Worm (Caenorhabditis elegans) whole organism, late embryonic: ENCODE results near the gene cyp-33C7.

Experiments
- C08G9.2 ChIP-seq: sonication (generic microtip); optimal IDR thresholded peaks from 2 replicates; lab custom pipeline; 2016; ENCODE audit warnings: mild to moderate bottlenecking, missing genetic modification characterization, moderate library complexity, missing compliant biosample characterization
- C38D4.7 ChIP-seq: fragments of 200-800 bp; sonication (Bioruptor generic); optimal IDR thresholded peaks from 2 replicates; lab custom pipeline; 2018; ENCODE audit warnings: mild to moderate bottlenecking, missing genetic modification characterization, moderate library complexity, missing compliant biosample characterization
- K02D7.2 ChIP-seq: sonication (generic microtip); optimal IDR thresholded peaks from 2 replicates; lab custom pipeline; 2017; ENCODE audit warnings: mild to moderate bottlenecking, missing genetic modification characterization, missing compliant biosample characterization
- K09A11.1 ChIP-seq: sonication (generic microtip); optimal IDR thresholded peaks from 2 replicates; lab custom pipeline; 2017; ENCODE audit warnings: antibody characterized with exemption, mild to moderate bottlenecking, missing genetic modification characterization, missing compliant biosample characterization; ENCODE audit not compliant: insufficient read depth
- ceh-14 ChIP-seq: sonication (generic microtip); optimal IDR thresholded peaks from 2 replicates; lab custom pipeline; 2016; ENCODE audit warnings: missing genotype, missing genetic modification characterization, missing compliant biosample characterization
- ceh-19 ChIP-seq: fragments of 200-800 bp; sonication (Bioruptor generic); optimal IDR thresholded peaks from 2 replicates; lab custom pipeline; 2018; ENCODE audit warnings: mild to moderate bottlenecking, missing genetic modification characterization, missing compliant biosample characterization
- ceh-2 ChIP-seq: sonication (generic microtip); optimal IDR thresholded peaks from 2 replicates; lab custom pipeline; 2016; ENCODE audit warnings: missing genotype, missing genetic modification characterization, missing compliant biosample characterization
- ceh-22 ChIP-seq: sonication (generic microtip); optimal IDR thresholded peaks from 2 replicates; lab custom pipeline; 2017; ENCODE audit warnings: missing biosample characterization, missing genetic modification characterization
- ceh-24 ChIP-seq: sonication (generic microtip); optimal IDR thresholded peaks from 2 replicates; lab custom pipeline; 2016; ENCODE audit warnings: mild to moderate bottlenecking, missing genetic modification characterization, missing compliant biosample characterization
- ceh-30 ChIP-seq: fragments of 150-350 bp; optimal IDR thresholded peaks from 2 replicates; lab custom pipeline; 2014; ENCODE audit warnings: missing biosample characterization, missing genetic modification characterization
- ceh-31 ChIP-seq: sonication (generic microtip); optimal IDR thresholded peaks from 2 replicates; lab custom pipeline; 2016; ENCODE audit warnings: missing genetic modification characterization, missing compliant biosample characterization
- ceh-34 ChIP-seq: sonication (generic microtip); optimal IDR thresholded peaks from 2 replicates; lab custom pipeline; 2016; ENCODE audit warnings: mild to moderate bottlenecking, missing genetic modification characterization, missing compliant biosample characterization
- ceh-6 ChIP-seq: fragments of 200-800 bp; sonication (Bioruptor generic); optimal IDR thresholded peaks from 2 replicates; lab custom pipeline; 2018; ENCODE audit warnings: mild to moderate bottlenecking, missing genetic modification characterization, missing compliant biosample characterization
- che-1 ChIP-seq: sonication (generic microtip); optimal IDR thresholded peaks from 2 replicates; lab custom pipeline; 2016; ENCODE audit warnings: mild to moderate bottlenecking, missing genetic modification characterization, missing compliant biosample characterization
- dve-1 ChIP-seq: sonication (generic microtip); optimal IDR thresholded peaks from 2 replicates; lab custom pipeline; 2017; ENCODE audit warnings: antibody characterized with exemption, mild to moderate bottlenecking, missing genetic modification characterization, missing compliant biosample characterization
- elt-4 ChIP-seq: sonication (generic microtip); optimal IDR thresholded peaks from 2 replicates; lab custom pipeline; 2016; ENCODE audit warnings: missing genetic modification characterization, missing compliant biosample characterization
- ets-4 ChIP-seq: sonication (generic microtip); optimal IDR thresholded peaks from 2 replicates; lab custom pipeline; 2016; ENCODE audit warnings: missing genetic modification characterization, missing compliant biosample characterization
- fax-1 ChIP-seq: sonication (generic microtip); optimal IDR thresholded peaks from 2 replicates; lab custom pipeline; 2016; ENCODE audit warnings: missing genotype, missing genetic modification characterization, missing compliant biosample characterization
- fkh-10 ChIP-seq: fragments of 150-350 bp; optimal IDR thresholded peaks from 2 replicates; lab custom pipeline; 2014; ENCODE audit warnings: missing biosample characterization, missing genetic modification reagents, missing genetic modification characterization
- fkh-6 ChIP-seq: sonication (generic microtip); optimal IDR thresholded peaks from 2 replicates; lab custom pipeline; 2016; ENCODE audit warnings: missing genetic modification characterization, missing compliant biosample characterization
- gmeb-2 ChIP-seq: sonication (generic microtip); optimal IDR thresholded peaks from 2 replicates; lab custom pipeline; 2016; ENCODE audit warnings: missing genetic modification characterization, inconsistent platforms, missing compliant biosample characterization
- hlh-13 ChIP-seq: fragments of 200-800 bp; sonication (Bioruptor generic); optimal IDR thresholded peaks from 2 replicates; lab custom pipeline; 2018; ENCODE audit warnings: mild to moderate bottlenecking, missing genetic modification characterization, missing compliant biosample characterization
- hlh-8 ChIP-seq: sonication (generic microtip); optimal IDR thresholded peaks from 2 replicates; lab custom pipeline; 2016; ENCODE audit warnings: missing genotype, missing genetic modification characterization, missing compliant biosample characterization
- mec-3 ChIP-seq: sonication (generic microtip); optimal IDR thresholded peaks from 2 replicates; lab custom pipeline; 2016; ENCODE audit warnings: borderline replicate concordance, missing genetic modification characterization, missing compliant biosample characterization
- nfya-1 ChIP-seq: sonication (generic microtip); optimal IDR thresholded peaks from 2 replicates; lab custom pipeline; 2017; ENCODE audit warnings: missing genetic modification characterization, mild to moderate bottlenecking, missing compliant biosample characterization, antibody characterized with exemption, moderate library complexity
- nhr-11 ChIP-seq: fragments of 150-350 bp; optimal IDR thresholded peaks from 2 replicates; lab custom pipeline; 2014; ENCODE audit warnings: missing biosample characterization, missing genetic modification characterization
- nhr-232 ChIP-seq: sonication (generic microtip); optimal IDR thresholded peaks from 2 replicates; lab custom pipeline; 2016; ENCODE audit warnings: missing genetic modification characterization, missing compliant biosample characterization
- npax-4 ChIP-seq: sonication (generic microtip); optimal IDR thresholded peaks from 2 replicates; lab custom pipeline; 2016; ENCODE audit warnings: missing genetic modification characterization, missing compliant biosample characterization
- odd-2 ChIP-seq: sonication (generic microtip); optimal IDR thresholded peaks from 2 replicates; lab custom pipeline; 2017; ENCODE audit warnings: antibody characterized with exemption, mild to moderate bottlenecking, missing genetic modification characterization, missing compliant biosample characterization
- pat-9 ChIP-seq: fragments of 200-800 bp; sonication (Bioruptor generic); optimal IDR thresholded peaks from 2 replicates; lab custom pipeline; 2018; ENCODE audit warnings: mild to moderate bottlenecking, missing genetic modification characterization, moderate library complexity, missing compliant biosample characterization
- pha-2 ChIP-seq: sonication (generic microtip); optimal IDR thresholded peaks from 2 replicates; lab custom pipeline; 2017; ENCODE audit warnings: mild to moderate bottlenecking, missing genetic modification characterization, missing compliant biosample characterization
- ref-2 ChIP-seq: sonication (generic microtip); optimal IDR thresholded peaks from 2 replicates; lab custom pipeline; 2016; ENCODE audit warnings: missing genetic modification characterization, missing compliant biosample characterization
- rnt-1 ChIP-seq: sonication (generic microtip); optimal IDR thresholded peaks from 2 replicates; lab custom pipeline; 2016; ENCODE audit warnings: missing genetic modification characterization, missing compliant biosample characterization
- sdc-2 ChIP-seq: sonication (generic microtip); optimal IDR thresholded peaks from 2 replicates; lab custom pipeline; 2016; ENCODE audit warnings: missing genotype, missing genetic modification characterization, missing compliant biosample characterization
- syd-9 ChIP-seq: sonication (generic microtip); optimal IDR thresholded peaks from 2 replicates; lab custom pipeline; 2016; ENCODE audit warnings: mild to moderate bottlenecking, missing genetic modification characterization, moderate library complexity, missing compliant biosample characterization
- tbx-7 ChIP-seq: sonication (generic microtip); optimal IDR thresholded peaks from 2 replicates; lab custom pipeline; 2016; ENCODE audit warnings: missing genotype, missing genetic modification characterization, missing compliant biosample characterization
- ttx-3 ChIP-seq: sonication (generic microtip); optimal IDR thresholded peaks from 2 replicates; lab custom pipeline; 2016; ENCODE audit warnings: missing genetic modification reagents, missing genetic modification characterization, missing compliant biosample characterization
- unc-42 ChIP-seq: sonication (generic microtip); optimal IDR thresholded peaks from 2 replicates; lab custom pipeline; 2016; ENCODE audit warnings: missing genotype, missing genetic modification characterization, missing compliant biosample characterization

Gene cyp-33C7

ce11 chrV:2250126-2250590 lies at the start of gene cyp-33C7:
cyp-33C7 (plus strand) TSS chrV:2250540.
- TF ChIP-seq syd-9 (no peak), nfya-1 (tag; lab: Kevin White, UChicago) (no peak), pat-9 (no peak), K09A11.1 (no peak), ceh-31 (tag; lab: Kevin White, UChicago) (no peak), ref-2 (no peak), nhr-11 (no peak), hlh-8 (no peak), ceh-24 (tag; lab: Kevin White, UChicago) (no peak), tbx-7 (tag; lab: Kevin White, UChicago) (no peak), mec-3 (no peak), ceh-22 (tag; lab: Kevin White, UChicago) (no peak), pha-2 (tag; lab: Kevin White, UChicago) (no peak), ets-4 (tag; lab: Kevin White, UChicago) (no peak), unc-42 (no peak)

ce11 chrV:2201240-2201639 lies 49.1 kb upstream of the cyp-33C7 start, which contains the start of gene cyp-32B1:
cyp-32B1 (minus strand) TSS chrV:2201415.
- TF ChIP-seq hlh-13 (GFP tag; lab: Kevin White, UChicago), result no peak
- no peak for TF ChIP-seq nfya-1 (tag; lab: Kevin White, UChicago)
- TF ChIP-seq ceh-24 (tag; lab: Kevin White, UChicago), result no peak
- TF ChIP-seq sdc-2, result no peak

- no peak for TF ChIP-seq dve-1
- TF ChIP-seq ceh-2 (tag; lab: Kevin White, UChicago), result no peak
- no peak for TF ChIP-seq odd-2 (tag; lab: Kevin White, UChicago)
- no peak for TF ChIP-seq rnt-1 (tag; lab: Kevin White, UChicago)
- no peak for TF ChIP-seq ttx-3
- no peak for TF ChIP-seq ceh-30 (tag; lab: Kevin White, UChicago)
- no peak for TF ChIP-seq pha-2 (tag; lab: Kevin White, UChicago)
- no peak for TF ChIP-seq ref-2
- TF ChIP-seq C08G9.2, result no peak
- TF ChIP-seq fkh-10 (GFP tag; lab: Kevin White, UChicago), result no peak
- no peak for TF ChIP-seq C38D4.7
Observed at ce11 chrV:2204080-2204479, 46.3 kb upstream of the cyp-33C7 start, which contains the start of gene cyp-33C12. cyp-33C12 (minus strand) TSS chrV:2204400.

ce11 chrV:2206181-2206580 lies 44.2 kb upstream of the cyp-33C7 start, which contains the start of gene srt-40:
srt-40 (minus strand) TSS chrV:2206281.
- TF ChIP-seq ceh-34 (no peak), ceh-14 (tag; lab: Kevin White, UChicago) (no peak), tbx-7 (tag; lab: Kevin White, UChicago) (no peak), gmeb-2 (tag; lab: Kevin White, UChicago) (no peak), ceh-19 (GFP tag; lab: Kevin White, UChicago) (no peak), ceh-31 (tag; lab: Kevin White, UChicago) (no peak), fkh-6 (no peak)

- no peak for TF ChIP-seq che-1 (tag; lab: Kevin White, UChicago)
- TF ChIP-seq ceh-6, result no peak
- no peak for TF ChIP-seq ceh-31 (tag; lab: Kevin White, UChicago)
- no peak for TF ChIP-seq sdc-2
- no peak for TF ChIP-seq npax-4
- no peak for TF ChIP-seq nhr-232 (tag; lab: Kevin White, UChicago)
- no peak for TF ChIP-seq ceh-34
- TF ChIP-seq fax-1 (tag; lab: Kevin White, UChicago), result no peak
- TF ChIP-seq K02D7.2 (tag; lab: Kevin White, UChicago), result no peak
- no peak for TF ChIP-seq elt-4 (tag; lab: Kevin White, UChicago)
Observed at ce11 chrV:2206801-2207200, 43.5 kb upstream of the cyp-33C7 start, which contains the start of gene svh-11. svh-11 (plus strand) TSS chrV:2207101.
